Worm (Caenorhabditis elegans): ENCODE data around the gene C44C10.3.

ce11 chrX:11734110-11734509, 31.8 kb downstream of the C44C10.3 start:
- TF ChIP-seq ref-1 (GFP tag; conservative IDR thresholded peaks at IDR 0.05) (no peak), cog-1 (tag; optimal IDR thresholded peaks at IDR 0.05) (no peak)
